Worm (Caenorhabditis elegans): ENCODE measurements around the gene srw-48.

DNA sequence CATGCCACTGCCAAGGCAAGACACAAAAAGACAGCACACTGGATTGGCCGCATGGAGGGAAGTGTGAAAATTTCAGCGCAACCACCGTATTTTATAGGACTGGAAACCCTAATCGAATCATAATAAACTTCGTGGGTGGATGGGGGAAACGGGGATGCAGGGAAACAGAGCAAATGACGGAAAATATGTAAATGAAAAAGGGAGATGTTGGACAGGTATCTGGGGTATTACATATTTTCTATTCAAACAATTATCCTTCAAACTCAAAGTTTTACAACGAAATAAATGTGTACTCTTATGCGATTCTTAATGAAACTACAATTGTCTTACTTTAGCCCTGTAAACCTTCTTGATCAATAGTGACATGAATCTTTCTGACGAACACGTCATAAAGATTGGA is 1.0 kb upstream of the srw-48 start, which contains the start of gene F26D2.16:
- TF ChIP-seq B0310.2 (tag; optimal IDR thresholded peaks at IDR 0.05) (no peak), ceh-36 (tag; optimal IDR thresholded peaks at IDR 0.05) (no peak), ets-7 (tag; optimal IDR thresholded peaks at IDR 0.05) (no peak), F13C5.2 (tag; optimal IDR thresholded peaks at IDR 0.05) (no peak), ceh-13 (GFP tag; optimal IDR thresholded peaks at IDR 0.05) (no peak), flt-1 (GFP tag; IDR thresholded peaks at IDR 0.05) (no peak), tbx-37 (GFP tag; conservative IDR thresholded peaks at IDR 0.05) (no peak), ama-1 (optimal IDR thresholded peaks at IDR 0.05) (no peak), tra-4 (tag; optimal IDR thresholded peaks at IDR 0.05) (no peak), sea-1 (GFP tag; conservative IDR thresholded peaks at IDR 0.05) (no peak), hnd-1 (tag; optimal IDR thresholded peaks at IDR 0.05) (no peak), pes-1 (GFP tag; IDR thresholded peaks at IDR 0.05) (no peak), scrt-1 (GFP tag; IDR thresholded peaks at IDR 0.05) (no peak), aly-1 (tag; optimal IDR thresholded peaks at IDR 0.05) (no peak)
